Worm (Caenorhabditis elegans) whole organism, young adult: ENCODE results near the gene vps-2.

Experiments used
- B0035.1 ChIP-seq: sonication (generic microtip); optimal IDR thresholded peaks from 2 replicates; lab custom pipeline; 2016; ENCODE audit warnings: missing genetic modification characterization, mild to moderate bottlenecking, missing compliant biosample characterization, missing genotype, missing genetic modification reagents
- C06A6.2 ChIP-seq: fragments of 200-800 bp; sonication (Bioruptor generic); conservative IDR thresholded peaks from 2 replicates; pipeline ENCODE4 v1.3.6; 2022; ENCODE audit warnings: missing genetic modification characterization, missing compliant biosample characterization
- F33H1.4 ChIP-seq: fragments of 200-800 bp; sonication (Bioruptor generic); IDR thresholded peaks from 2 replicates; pipeline ENCODE4 v1.3.6; 2022; ENCODE audit warnings: missing genetic modification reagents, missing genetic modification characterization, missing compliant biosample characterization
- F49E8.2 ChIP-seq: sonication (generic microtip); optimal IDR thresholded peaks from 3 replicates; lab custom pipeline; 2017; ENCODE audit warnings: missing genetic modification characterization, mild to moderate bottlenecking, missing compliant biosample characterization, antibody characterized with exemption, moderate library complexity; ENCODE audit not compliant: insufficient read depth
- F52B5.7 ChIP-seq: sonication (generic microtip); optimal IDR thresholded peaks from 2 replicates; lab custom pipeline; 2016; ENCODE audit warnings: mild to moderate bottlenecking, missing genetic modification characterization, missing compliant biosample characterization
- Y53F4B.3 ChIP-seq: fragments of 200-800 bp; sonication (Bioruptor generic); IDR thresholded peaks from 2 replicates; pipeline ENCODE4 v1.3.6; 2022; ENCODE audit warnings: missing genetic modification reagents, missing genetic modification characterization, missing compliant biosample characterization
- attf-6 ChIP-seq: fragments of 200-800 bp; sonication (Bioruptor generic); IDR thresholded peaks from 2 replicates; pipeline ENCODE4 v1.3.6; 2022; ENCODE audit warnings: missing genetic modification reagents, missing genetic modification characterization, missing compliant biosample characterization
- cebp-1 ChIP-seq, 2 experiments: fragments of 200-800 bp in 1 of 2; sonication (Bioruptor generic) in 1 of 2; sonication (generic microtip) in 1 of 2; IDR thresholded peaks in 1 of 2; optimal IDR thresholded peaks in 1 of 2; 2 replicates each; pipeline versions ENCODE4 v1.3.6 to Lab custom; 2017 to 2022; ENCODE audit warnings: missing compliant biosample characterization in 2 of 2, missing genetic modification characterization in 2 of 2, mild to moderate bottlenecking in 1 of 2, missing genetic modification reagents in 1 of 2, moderate library complexity in 1 of 2
- ceh-27 ChIP-seq: fragments of 200-800 bp; sonication (Bioruptor generic); optimal IDR thresholded peaks from 2 replicates; lab custom pipeline; 2018; ENCODE audit warnings: mild to moderate bottlenecking, missing genetic modification characterization, moderate library complexity, missing compliant biosample characterization
- ceh-58 ChIP-seq: fragments of 200-800 bp; sonication (Bioruptor generic); IDR thresholded peaks from 2 replicates; pipeline ENCODE4 v1.3.6; 2022; ENCODE audit warnings: missing genetic modification characterization, missing compliant biosample characterization
- ceh-91 ChIP-seq: fragments of 200-800 bp; sonication (Bioruptor generic); IDR thresholded peaks from 2 replicates; pipeline ENCODE4 v1.3.6; 2022; ENCODE audit warnings: missing genetic modification reagents, missing genetic modification characterization, missing compliant biosample characterization
- efl-1 ChIP-seq: fragments of 150-350 bp; optimal IDR thresholded peaks from 2 replicates; lab custom pipeline; 2014; ENCODE audit warnings: missing biosample characterization, missing genetic modification reagents, missing genetic modification characterization
- ekl-4 ChIP-seq: fragments of 200-800 bp; sonication (Bioruptor generic); IDR thresholded peaks from 2 replicates; pipeline ENCODE4 v1.3.6; 2022; ENCODE audit warnings: missing genetic modification reagents, missing genetic modification characterization, missing compliant biosample characterization
- him-1 ChIP-seq: sonication (generic microtip); optimal IDR thresholded peaks from 2 replicates; lab custom pipeline; 2016; ENCODE audit warnings: missing genotype, missing genetic modification reagents, missing genetic modification characterization, missing compliant biosample characterization
- hmg-1.2 ChIP-seq: fragments of 200-800 bp; sonication (Bioruptor generic); IDR thresholded peaks from 2 replicates; pipeline ENCODE4 v1.3.6; 2022; ENCODE audit warnings: missing genetic modification reagents, missing genetic modification characterization, missing compliant biosample characterization
- hsf-1 ChIP-seq: fragments of 200-800 bp; sonication (Bioruptor generic); IDR thresholded peaks from 2 replicates; pipeline ENCODE4 v1.3.6; 2022; ENCODE audit warnings: missing genetic modification reagents, missing genetic modification characterization, missing compliant biosample characterization
- let-607 ChIP-seq, 2 experiments: fragments of 200-800 bp in 1 of 2; sonication (Bioruptor generic) in 1 of 2; sonication (generic microtip) in 1 of 2; optimal IDR thresholded peaks; 2 replicates each; lab custom pipeline; 2016 to 2018; ENCODE audit warnings: mild to moderate bottlenecking in 2 of 2, missing compliant biosample characterization in 2 of 2, missing genetic modification characterization in 2 of 2, moderate library complexity in 2 of 2, missing genotype in 1 of 2
- lin-35 ChIP-seq, 3 experiments: fragments of 150-350 bp in 2 of 3; sonication (generic microtip) in 1 of 3; optimal IDR thresholded peaks; 2 replicates each; lab custom pipeline; 2014 to 2018; ENCODE audit warnings: missing biosample characterization in 3 of 3, missing genetic modification characterization in 3 of 3, missing genetic modification reagents in 3 of 3
- lin-40 ChIP-seq: sonication (generic microtip); optimal IDR thresholded peaks from 2 replicates; lab custom pipeline; 2016; ENCODE audit warnings: missing genetic modification characterization, mild to moderate bottlenecking, missing compliant biosample characterization, missing genotype, missing genetic modification reagents
- lin-54 ChIP-seq: fragments of 200-800 bp; sonication (Bioruptor generic); optimal IDR thresholded peaks from 2 replicates; lab custom pipeline; 2018; ENCODE audit warnings: mild to moderate bottlenecking, missing genetic modification characterization, missing compliant biosample characterization
- lsl-1 ChIP-seq: fragments of 200-800 bp; sonication (Bioruptor generic); optimal IDR thresholded peaks from 2 replicates; lab custom pipeline; 2018; ENCODE audit warnings: mild to moderate bottlenecking, missing genetic modification characterization, moderate library complexity, missing compliant biosample characterization
- lsy-27 ChIP-seq: sonication (generic microtip); optimal IDR thresholded peaks from 2 replicates; lab custom pipeline; 2017; ENCODE audit warnings: missing genetic modification characterization, mild to moderate bottlenecking, missing compliant biosample characterization, antibody characterized with exemption, missing genotype, borderline replicate concordance; ENCODE audit not compliant: insufficient read depth
- madf-6 ChIP-seq: fragments of 200-800 bp; sonication (Bioruptor generic); IDR thresholded peaks from 2 replicates; pipeline ENCODE4 v1.3.6; 2022; ENCODE audit warnings: missing genetic modification reagents, missing genetic modification characterization, missing compliant biosample characterization
- mcd-1 ChIP-seq: fragments of 200-800 bp; sonication (Bioruptor generic); IDR thresholded peaks from 2 replicates; pipeline ENCODE4 v1.3.6; 2022; ENCODE audit warnings: missing genetic modification reagents, missing genetic modification characterization, missing compliant biosample characterization
- mxl-1 ChIP-seq: sonication (generic microtip); optimal IDR thresholded peaks from 2 replicates; lab custom pipeline; 2016; ENCODE audit warnings: missing genetic modification characterization, missing compliant biosample characterization
- nhr-179 ChIP-seq: sonication (generic microtip); optimal IDR thresholded peaks from 2 replicates; lab custom pipeline; 2016; ENCODE audit warnings: mild to moderate bottlenecking, missing genetic modification characterization, missing compliant biosample characterization
- pbrm-1 ChIP-seq: fragments of 200-800 bp; sonication (Bioruptor generic); IDR thresholded peaks from 2 replicates; pipeline ENCODE4 v1.3.6; 2022; ENCODE audit warnings: missing genetic modification reagents, missing genetic modification characterization, missing compliant biosample characterization
- pha-4 ChIP-seq: fragments of 150-350 bp; sonication (generic microtip); optimal IDR thresholded peaks from 2 replicates; lab custom pipeline; 2014; ENCODE audit warnings: missing biosample characterization, missing genetic modification reagents, missing genetic modification characterization
- rcor-1 ChIP-seq: fragments of 200-800 bp; sonication (Bioruptor generic); IDR thresholded peaks from 2 replicates; pipeline ENCODE4 v1.3.6; 2022; ENCODE audit warnings: missing genetic modification reagents, missing genetic modification characterization, missing compliant biosample characterization
- rpc-1 ChIP-seq, 2 experiments: fragments of 150-350 bp in 1 of 2; sonication (generic microtip) in 1 of 2; optimal IDR thresholded peaks; 2 replicates each; lab custom pipeline; 2014 to 2018; ENCODE audit warnings: missing biosample characterization in 1 of 2, missing genetic modification characterization in 1 of 2, missing genetic modification reagents in 1 of 2, missing genotype in 1 of 2
- sdz-38 ChIP-seq: sonication (generic microtip); optimal IDR thresholded peaks from 2 replicates; lab custom pipeline; 2016; ENCODE audit warnings: missing genotype, missing genetic modification characterization, missing compliant biosample characterization
- snpc-3.4 ChIP-seq: sonication (generic microtip); optimal IDR thresholded peaks from 2 replicates; lab custom pipeline; 2017; ENCODE audit warnings: missing genetic modification characterization, mild to moderate bottlenecking, missing compliant biosample characterization, antibody characterized with exemption, moderate library complexity, missing genotype, missing genetic modification reagents
- snpc-4 ChIP-seq, 5 experiments: fragments of 150-350 bp in 1 of 5; sonication (generic microtip) in 4 of 5; optimal IDR thresholded peaks; 2 replicates each; lab custom pipeline; 2014 to 2018; ENCODE audit warnings: missing genetic modification characterization in 5 of 5, missing biosample characterization in 3 of 5, antibody characterized with exemption in 2 of 5, mild to moderate bottlenecking in 2 of 5, missing compliant biosample characterization in 2 of 5, missing genotype in 2 of 5, moderate library complexity in 2 of 5, missing genetic modification reagents in 1 of 5
- tbp1 ChIP-seq: fragments of 200-800 bp; sonication (Bioruptor generic); optimal IDR thresholded peaks from 2 replicates; lab custom pipeline; 2018; ENCODE audit warnings: mild to moderate bottlenecking, missing genetic modification characterization, missing compliant biosample characterization
- tbx-9 ChIP-seq: sonication (generic microtip); optimal IDR thresholded peaks from 2 replicates; lab custom pipeline; 2016; ENCODE audit warnings: borderline replicate concordance, missing genetic modification characterization, inconsistent platforms, missing compliant biosample characterization
- unc-130 ChIP-seq: sonication (generic microtip); optimal IDR thresholded peaks from 2 replicates; lab custom pipeline; 2016; ENCODE audit warnings: missing genetic modification reagents, missing genetic modification characterization, missing compliant biosample characterization
- xnd-1 ChIP-seq: sonication (generic microtip); optimal IDR thresholded peaks from 2 replicates; lab custom pipeline; 2016; ENCODE audit warnings: missing genotype, missing genetic modification reagents, missing genetic modification characterization, missing compliant biosample characterization
- zfh-2 ChIP-seq: fragments of 200-800 bp; sonication (Bioruptor generic); conservative IDR thresholded peaks from 2 replicates; pipeline ENCODE4 v1.3.6; 2022; ENCODE audit warnings: missing genetic modification reagents, missing genetic modification characterization, missing compliant biosample characterization
- ztf-22 ChIP-seq: fragments of 200-800 bp; sonication (Bioruptor generic); optimal IDR thresholded peaks from 2 replicates; lab custom pipeline; 2018; ENCODE audit warnings: mild to moderate bottlenecking, missing genetic modification characterization, moderate library complexity, missing compliant biosample characterization

vps-2 gene

ce11 chrII:12813253-12813652 lies 45.2 kb upstream of the vps-2 start:
- TF ChIP-seq lsy-27 (tag; lab: Kevin White, UChicago) (no peak), B0035.1 (no peak), hsf-1 (GFP tag; lab: Robert Waterston, UW) (no peak), ceh-27 (GFP tag; lab: Kevin White, UChicago) (no peak), rcor-1 (GFP tag; lab: Robert Waterston, UW) (no peak), Y53F4B.3 (GFP tag; lab: Robert Waterston, UW) (no peak), lin-35 (GFP tag; optimal IDR thresholded peaks at IDR 0.05; lab: Kevin White, UChicago) (no peak), pha-4 (tag; lab: Kevin White, UChicago) (no peak), F49E8.2 (tag; lab: Kevin White, UChicago) (no peak), rpc-1 (optimal IDR thresholded peaks at IDR 0.05; lab: Kevin White, UChicago) (no peak), rpc-1 (tag; optimal IDR thresholded peaks at IDR 0.05; lab: Kevin White, UChicago) (no peak), nhr-179 (tag; lab: Kevin White, UChicago) (no peak), C06A6.2 (GFP tag; lab: Robert Waterston, UW) (no peak), sdz-38 (tag; lab: Kevin White, UChicago) (no peak), attf-6 (GFP tag; lab: Robert Waterston, UW) (no peak)
- TF ChIP-seq, all 124 proteins: peak for 0

ce11 chrII:12810709-12811108 lies 42.7 kb upstream of the vps-2 start, which contains the start of gene Y46G5A.20:
Y46G5A.20 (plus strand) TSS chrII:12811009.
- TF ChIP-seq cebp-1 (GFP tag; IDR thresholded peaks at IDR 0.05; lab: Robert Waterston, UW) = no peak
- peak; percentile 42 for TF ChIP-seq cebp-1 (tag; optimal IDR thresholded peaks at IDR 0.05; lab: Kevin White, UChicago)
- no peak for TF ChIP-seq let-607 (tag; optimal IDR thresholded peaks at IDR 0.05; lab: Kevin White, UChicago)

DNA sequence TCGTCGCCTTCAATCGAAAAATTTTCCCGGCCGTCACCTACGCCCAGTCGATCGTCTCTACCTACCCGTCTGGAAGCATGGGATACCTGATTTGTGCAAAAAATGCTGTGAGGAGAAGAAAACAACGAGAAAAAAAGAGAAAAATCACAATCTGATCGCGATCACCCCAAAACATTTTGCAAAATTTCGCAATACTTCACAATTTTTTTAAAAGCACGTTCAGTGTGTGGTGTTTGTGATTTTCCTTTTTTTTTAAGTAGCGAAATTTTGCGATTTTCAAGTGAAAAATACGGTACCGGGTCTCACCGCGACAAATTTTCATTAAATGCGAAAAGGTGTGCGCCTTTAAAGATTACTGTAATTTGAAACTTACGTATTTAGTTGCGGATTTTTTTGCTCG lies 41.7 kb upstream of the vps-2 start:
- no peak for TF ChIP-seq sdz-38 (tag; lab: Kevin White, UChicago)
- peak; percentile 71; the same call in 1 of the 2 replicates for TF ChIP-seq cebp-1 (GFP tag; IDR thresholded peaks at IDR 0.05; lab: Robert Waterston, UW)
- TF ChIP-seq cebp-1 (tag; optimal IDR thresholded peaks at IDR 0.05; lab: Kevin White, UChicago) = peak; percentile 94

- TF ChIP-seq tbx-9 (tag; lab: Kevin White, UChicago) (no peak), zfh-2 (no peak), snpc-4 (GFP tag; optimal IDR thresholded peaks at IDR 0.05; lab: Kevin White, UChicago) (no peak), snpc-4 (tag; optimal IDR thresholded peaks at IDR 0.05; lab: Kevin White, UChicago) (peak in 1 of 4 experiments; percentile 15), efl-1 (GFP tag; lab: Kevin White, UChicago) (peak; percentile 30), unc-130 (GFP tag; lab: Kevin White, UChicago) (peak; percentile 14), ceh-91 (GFP tag; lab: Robert Waterston, UW) (peak; percentile 63; the same call in 1 of the 2 replicates), lin-40 (tag; lab: Kevin White, UChicago) (no peak), ceh-58 (no peak), ztf-22 (no peak), lsl-1 (peak; percentile 99), madf-6 (GFP tag; lab: Robert Waterston, UW) (peak; percentile 90), tbp1 (GFP tag; lab: Kevin White, UChicago) (peak; percentile 17), F33H1.4 (GFP tag; lab: Robert Waterston, UW) (peak; percentile 93), lin-54 (peak; percentile 27), F49E8.2 (tag; lab: Kevin White, UChicago) (peak; percentile 20), hmg-1.2 (GFP tag; lab: Robert Waterston, UW) (0 out of 2 replicates have a peak, but pooled peaks have one; percentile 7), pbrm-1 (0 out of 2 replicates have a peak, but pooled peaks have one; percentile 15), mxl-1 (tag; lab: Kevin White, UChicago) (no peak), him-1 (tag; lab: Kevin White, UChicago) (peak; percentile 13), nhr-179 (tag; lab: Kevin White, UChicago) (no peak), xnd-1 (peak; percentile 92), mcd-1 (GFP tag; lab: Robert Waterston, UW) (0 out of 2 replicates have a peak, but pooled peaks have one; percentile 17), snpc-3.4 (peak; percentile 40), F52B5.7 (no peak), ekl-4 (GFP tag; lab: Robert Waterston, UW) (0 out of 2 replicates have a peak, but pooled peaks have one; percentile 36)
Measured at ce11 chrII:12808746-12809145, 40.7 kb upstream of the vps-2 start.
